Fruit fly (Drosophila melanogaster) whole organism: Measurements from ENCODE around the gene IP3K2.

Experiments
- EcR ChIP-seq, 2 experiments: fragments of >200 bp; optimal IDR thresholded peaks; 2 replicates each; lab custom pipeline; 2017; ENCODE audit warnings: missing biosample characterization in 2 of 2, missing genetic modification characterization in 2 of 2, missing genetic modification reagents in 2 of 2
- pan ChIP-seq: fragments of >200 bp; optimal IDR thresholded peaks from 2 replicates; lab custom pipeline; 2017

DNA sequence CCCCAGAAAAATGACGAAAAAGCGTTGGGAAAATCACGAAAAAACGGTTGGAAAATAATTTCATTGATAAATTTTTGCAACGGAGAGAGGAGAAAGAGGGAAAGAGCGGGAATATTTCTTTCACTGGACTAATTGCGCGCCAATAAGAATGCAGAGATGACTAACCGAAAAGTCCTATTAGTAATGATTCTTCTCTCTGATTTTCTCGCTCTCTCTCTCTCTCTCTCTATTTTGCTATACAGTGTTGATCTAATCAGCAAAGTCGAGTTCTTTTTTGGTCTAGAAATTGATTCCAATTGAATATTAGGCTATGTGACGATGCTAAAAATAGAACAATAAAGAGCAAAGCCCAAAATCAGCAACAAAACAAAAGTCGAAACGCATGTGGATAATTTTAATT lies 26.3 kb upstream of the IP3K2 start:
- TF ChIP-seq EcR (GFP tag; optimal IDR thresholded peaks at IDR 0.05; lab: Kevin White, UChicago): no peak
- TF ChIP-seq pan (lab: Kevin White, UChicago): no peak
